Worm (Caenorhabditis elegans) whole organism, L4/young adult: ENCODE data around the gene C38D4.7.

Experiments
- W03F9.2 ChIP-seq: fragments of 150-350 bp; optimal IDR thresholded peaks from 2 replicates; lab custom pipeline; 2014; ENCODE audit warnings: missing biosample characterization, missing genetic modification characterization
- dao-5 ChIP-seq: sonication (generic microtip); optimal IDR thresholded peaks from 2 replicates; lab custom pipeline; 2016; ENCODE audit warnings: missing genotype, missing genetic modification characterization, moderate library complexity, missing compliant biosample characterization
- him-1 ChIP-seq: sonication (generic microtip); optimal IDR thresholded peaks from 2 replicates; lab custom pipeline; 2016; ENCODE audit warnings: missing genotype, missing genetic modification reagents, missing genetic modification characterization, missing compliant biosample characterization

DNA sequence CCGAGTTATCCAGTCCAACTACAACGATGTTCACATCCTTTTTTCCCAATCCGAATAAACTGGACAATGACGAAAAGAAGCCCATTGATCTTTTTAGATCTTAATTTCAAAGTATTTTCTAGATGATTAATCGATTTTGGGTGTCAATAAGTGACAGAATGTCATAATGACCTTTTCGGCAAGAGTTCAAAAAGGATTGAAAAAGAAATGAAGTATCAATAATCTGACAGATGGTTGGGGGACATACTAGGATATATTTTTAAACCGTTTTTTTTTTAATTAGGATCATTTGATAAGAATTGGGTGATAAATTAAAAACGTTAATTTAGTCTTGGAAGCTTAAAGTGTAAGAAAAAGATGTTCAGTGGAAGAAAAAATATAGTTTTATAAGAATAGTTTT is 3.6 kb upstream of the C38D4.7 start, which contains the start of gene arl-6:
- TF ChIP-seq him-1 (tag; lab: Kevin White, UChicago) (no peak), W03F9.2 (tag; lab: Kevin White, UChicago) (no peak), dao-5 (no peak)
